Worm (Caenorhabditis elegans): ENCODE measurements around the gene gur-4.

DNA sequence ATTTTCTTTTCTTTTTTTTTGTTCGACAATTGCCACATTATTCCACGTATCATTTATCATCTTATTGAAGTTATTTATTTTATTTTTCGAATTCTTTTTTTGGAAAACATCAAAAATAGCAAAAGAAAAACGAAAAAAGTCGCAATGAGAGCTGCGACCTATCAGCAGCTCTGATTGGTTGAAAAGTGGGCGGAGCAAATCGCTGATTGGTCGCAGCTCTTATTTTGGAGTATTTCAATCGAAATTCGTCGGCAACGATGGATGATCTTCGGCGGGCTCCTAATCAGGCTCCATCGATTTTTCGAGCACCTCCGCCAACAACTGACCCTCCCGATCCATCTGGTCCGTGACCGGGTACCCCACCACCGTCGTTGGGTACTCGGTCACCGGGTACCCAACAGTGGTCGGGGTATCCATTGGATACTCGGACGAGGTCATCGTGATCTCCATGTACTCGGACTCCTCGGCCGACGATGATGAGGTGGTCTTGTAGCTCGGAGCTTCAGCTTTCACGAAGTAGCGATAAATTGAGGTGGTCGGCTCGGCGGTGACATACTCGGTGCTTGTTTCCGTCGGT is 14.7 kb upstream of the gur-4 start:
- TF ChIP-seq dao-5 (tag; optimal IDR thresholded peaks at IDR 0.05): no peak
- no peak for TF ChIP-seq him-1 (tag; optimal IDR thresholded peaks at IDR 0.05)

All from whole organism, L4/young adult.